Worm (Caenorhabditis elegans): Measurements from ENCODE around the gene mlt-7.

Gene mlt-7

ce11 chrII:4372406-4372805 lies 20.4 kb upstream of the mlt-7 start, which contains the start of gene paic-1:
Gene paic-1, minus strand, starts transcription at chrII:4372525.
- TF ChIP-seq rpc-1 (optimal IDR thresholded peaks at IDR 0.05): no peak
- TF ChIP-seq rpc-1 (tag; optimal IDR thresholded peaks at IDR 0.05): no peak
- no peak for TF ChIP-seq ceh-58 (GFP tag; IDR thresholded peaks at IDR 0.05)
- TF ChIP-seq pbrm-1 (GFP tag; IDR thresholded peaks at IDR 0.05): 0 out of 2 replicates have a peak, but pooled peaks have one; percentile 7
- no peak for TF ChIP-seq nhr-90 (tag; optimal IDR thresholded peaks at IDR 0.05)
- no peak for TF ChIP-seq F39B2.1 (GFP tag; IDR thresholded peaks at IDR 0.05)
- TF ChIP-seq lin-26 (GFP tag; IDR thresholded peaks at IDR 0.05): peak; percentile 44; the same call in 1 of the 2 replicates
- no peak for TF ChIP-seq die-1 (tag; optimal IDR thresholded peaks at IDR 0.05)
- TF ChIP-seq gei-17 (GFP tag; optimal IDR thresholded peaks at IDR 0.05): no peak
- no peak for TF ChIP-seq ztf-25 (GFP tag; IDR thresholded peaks at IDR 0.05)
- TF ChIP-seq nfyb-1 (GFP tag; IDR thresholded peaks at IDR 0.05): no peak
- TF ChIP-seq mcd-1 (GFP tag; IDR thresholded peaks at IDR 0.05): no peak
- TF ChIP-seq snpc-4 (GFP tag; optimal IDR thresholded peaks at IDR 0.05): no peak
- TF ChIP-seq snpc-4 (tag; optimal IDR thresholded peaks at IDR 0.05): no peak
- TF ChIP-seq lin-35 (GFP tag; optimal IDR thresholded peaks at IDR 0.05): peak in 1 of 3 experiments; percentile 37
- peak; percentile 47 for TF ChIP-seq hrde-1 (tag; optimal IDR thresholded peaks at IDR 0.05; ENCODE audit: borderline replicate concordance)
- TF ChIP-seq bed-2 (GFP tag; IDR thresholded peaks at IDR 0.05): no peak
- no peak for TF ChIP-seq hmg-1.2 (GFP tag; IDR thresholded peaks at IDR 0.05)
- 0 out of 2 replicates have a peak, but pooled peaks have one; percentile 23 for TF ChIP-seq dox-1 (GFP tag; IDR thresholded peaks at IDR 0.05)
- TF ChIP-seq bed-1 (GFP tag; IDR thresholded peaks at IDR 0.05): no peak
- TF ChIP-seq rcor-1 (GFP tag; IDR thresholded peaks at IDR 0.05): no peak
- no peak for TF ChIP-seq chd-7 (tag; optimal IDR thresholded peaks at IDR 0.05)
- no peak for TF ChIP-seq ceh-91 (GFP tag; IDR thresholded peaks at IDR 0.05)
- no peak for TF ChIP-seq tlf-1 (GFP tag; optimal IDR thresholded peaks at IDR 0.05)
- TF ChIP-seq B0035.1 (tag; optimal IDR thresholded peaks at IDR 0.05): peak; percentile 38
- no peak for TF ChIP-seq somi-1 (GFP tag; optimal IDR thresholded peaks at IDR 0.05)
- TF ChIP-seq ztf-22 (GFP tag; optimal IDR thresholded peaks at IDR 0.05): no peak
- TF ChIP-seq ztf-3 (GFP tag; optimal IDR thresholded peaks at IDR 0.05): no peak
- TF ChIP-seq lin-40 (tag; optimal IDR thresholded peaks at IDR 0.05): peak; percentile 27
- TF ChIP-seq madf-6 (GFP tag; IDR thresholded peaks at IDR 0.05): peak; percentile 32
- TF ChIP-seq attf-5 (GFP tag; optimal IDR thresholded peaks at IDR 0.05): no peak
- no peak for TF ChIP-seq tbp1 (GFP tag; optimal IDR thresholded peaks at IDR 0.05)
- TF ChIP-seq zim-3 (tag; optimal IDR thresholded peaks at IDR 0.05): no peak
- no peak for TF ChIP-seq ets-4 (GFP tag; optimal IDR thresholded peaks at IDR 0.05)
- peak; percentile 20 for TF ChIP-seq lin-54 (GFP tag; optimal IDR thresholded peaks at IDR 0.05)
- TF ChIP-seq nhr-80 (tag; optimal IDR thresholded peaks at IDR 0.05): peak; percentile 58
- no peak for TF ChIP-seq attf-3 (GFP tag; conservative IDR thresholded peaks at IDR 0.05)
- no peak for TF ChIP-seq lir-1 (GFP tag; conservative IDR thresholded peaks at IDR 0.05)
- TF ChIP-seq F57A8.1 (GFP tag; optimal IDR thresholded peaks at IDR 0.05): no peak
- peak; percentile 53; the same call in 1 of the 2 replicates for TF ChIP-seq B0336.3 (GFP tag; IDR thresholded peaks at IDR 0.05)
- no peak for TF ChIP-seq efl-1 (GFP tag; optimal IDR thresholded peaks at IDR 0.05)
- TF ChIP-seq ZK185.1 (tag; optimal IDR thresholded peaks at IDR 0.05; ENCODE audit: poor library complexity, severe bottlenecking): peak; percentile 27
- TF ChIP-seq Y95B8A.8 (GFP tag; IDR thresholded peaks at IDR 0.05): 0 out of 2 replicates have a peak, but pooled peaks have one; percentile 51
- no peak for TF ChIP-seq dpff-1 (tag; optimal IDR thresholded peaks at IDR 0.05)
- TF ChIP-seq nhr-27 (tag; optimal IDR thresholded peaks at IDR 0.05): no peak
- no peak for TF ChIP-seq madf-8 (GFP tag; conservative IDR thresholded peaks at IDR 0.05)
- TF ChIP-seq hmg-20 (GFP tag; IDR thresholded peaks at IDR 0.05): 0 out of 2 replicates have a peak, but pooled peaks have one; percentile 3
- no peak for TF ChIP-seq snpc-1.1 (tag; optimal IDR thresholded peaks at IDR 0.05; ENCODE audit: insufficient read depth)
- TF ChIP-seq xnd-1 (tag; optimal IDR thresholded peaks at IDR 0.05): peak; percentile 17

All from whole organism, young adult.